Worm (Caenorhabditis elegans) whole organism, midembryonic: ENCODE measurements around the gene C10C5.7.

ENCODE experiments used
- T22C8.4 ChIP-seq: fragments of 200-800 bp; sonication (Bioruptor generic); IDR thresholded peaks from 2 replicates; pipeline ENCODE4 v1.3.6; 2022; ENCODE audit warnings: missing genetic modification characterization, missing compliant biosample characterization
- cog-1 ChIP-seq: sonication (generic microtip); optimal IDR thresholded peaks from 2 replicates; lab custom pipeline; 2016; ENCODE audit warnings: missing genetic modification characterization, missing compliant biosample characterization
- flt-1 ChIP-seq: fragments of 200-800 bp; sonication (Bioruptor generic); IDR thresholded peaks from 2 replicates; pipeline ENCODE4 v1.3.6; 2022; ENCODE audit warnings: missing genetic modification characterization, missing compliant biosample characterization
- klf-2 ChIP-seq: fragments of 200-800 bp; sonication (Bioruptor generic); conservative IDR thresholded peaks from 2 replicates; pipeline ENCODE4 v1.3.6; 2022; ENCODE audit warnings: missing genetic modification reagents, missing genetic modification characterization, missing compliant biosample characterization
- med-1 ChIP-seq: sonication (generic microtip); optimal IDR thresholded peaks from 2 replicates; lab custom pipeline; 2017; ENCODE audit warnings: missing genetic modification characterization, mild to moderate bottlenecking, missing compliant biosample characterization, antibody characterized with exemption, missing genetic modification reagents; ENCODE audit not compliant: insufficient read depth
- ref-1 ChIP-seq: fragments of 200-800 bp; sonication (Bioruptor generic); conservative IDR thresholded peaks from 2 replicates; pipeline ENCODE4 v1.3.6; 2022; ENCODE audit warnings: missing genetic modification reagents, missing genetic modification characterization, missing compliant biosample characterization
- tab-1 ChIP-seq: fragments of 200-800 bp; sonication (Bioruptor generic); IDR thresholded peaks from 2 replicates; pipeline ENCODE4 v1.3.6; 2022; ENCODE audit warnings: missing genetic modification characterization, missing compliant biosample characterization
- ztf-23 ChIP-seq: fragments of 200-800 bp; sonication (Bioruptor generic); IDR thresholded peaks from 2 replicates; pipeline ENCODE4 v1.3.6; 2022; ENCODE audit warnings: missing genetic modification reagents, missing genetic modification characterization, missing compliant biosample characterization
- ztf-29 ChIP-seq: fragments of 200-800 bp; sonication (Bioruptor generic); IDR thresholded peaks from 2 replicates; pipeline ENCODE4 v1.3.6; 2022; ENCODE audit warnings: missing genetic modification reagents, missing genetic modification characterization, missing compliant biosample characterization

Gene C10C5.7

DNA sequence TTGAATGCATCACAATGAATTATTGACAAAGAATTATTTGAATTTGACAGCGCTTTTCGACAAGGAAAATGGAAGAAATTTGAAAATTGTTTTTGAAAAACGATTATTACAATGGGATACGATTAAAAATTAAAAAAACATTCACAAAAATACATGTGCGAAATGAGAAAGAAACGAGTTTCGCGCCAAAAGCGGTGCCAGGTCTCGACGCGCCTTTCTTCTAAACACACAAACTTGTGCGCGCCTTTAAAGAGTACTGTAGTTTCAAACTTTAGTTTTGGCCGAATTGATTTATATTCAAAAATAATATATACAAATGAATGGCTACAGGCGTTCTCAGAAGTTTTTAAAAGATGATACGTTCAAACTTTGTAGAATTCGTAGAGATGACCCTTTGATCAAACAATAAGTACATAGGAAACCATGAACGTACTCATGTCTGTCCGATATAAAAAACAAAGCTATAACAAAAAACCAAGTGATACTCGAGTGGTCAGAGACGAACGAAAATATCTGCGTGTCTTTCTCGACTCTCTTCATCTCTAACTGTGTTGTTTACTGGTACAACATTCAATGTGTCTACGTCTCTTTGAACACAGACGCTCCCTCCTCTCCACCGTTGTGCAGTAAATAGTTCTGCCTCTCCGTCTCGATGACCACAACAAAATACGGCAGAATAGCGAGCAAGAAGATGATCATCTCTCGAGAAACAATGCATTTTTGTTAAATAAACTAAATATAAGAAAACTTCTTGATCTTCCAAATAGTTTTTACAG lies 16.9 kb upstream of the C10C5.7 start:
- TF ChIP-seq flt-1 (GFP tag; lab: Robert Waterston, UW) (no peak), tab-1 (GFP tag; lab: Robert Waterston, UW) (no peak), med-1 (GFP tag; lab: Kevin White, UChicago) (no peak), ztf-29 (GFP tag; lab: Robert Waterston, UW) (no peak), ref-1 (GFP tag; lab: Robert Waterston, UW) (no peak), cog-1 (tag; lab: Kevin White, UChicago) (no peak), T22C8.4 (GFP tag; lab: Robert Waterston, UW) (no peak), klf-2 (GFP tag; lab: Robert Waterston, UW) (no peak), ztf-23 (GFP tag; lab: Robert Waterston, UW) (no peak)

- TF ChIP-seq ztf-23 (GFP tag; lab: Robert Waterston, UW) (no peak), med-1 (GFP tag; lab: Kevin White, UChicago) (no peak), ztf-29 (GFP tag; lab: Robert Waterston, UW) (no peak), flt-1 (GFP tag; lab: Robert Waterston, UW) (no peak), klf-2 (GFP tag; lab: Robert Waterston, UW) (no peak), ref-1 (GFP tag; lab: Robert Waterston, UW) (no peak), cog-1 (tag; lab: Kevin White, UChicago) (no peak), T22C8.4 (GFP tag; lab: Robert Waterston, UW) (no peak), tab-1 (GFP tag; lab: Robert Waterston, UW) (no peak)
Measured at ce11 chrIV:9371126-9371525, 13.8 kb upstream of the C10C5.7 start, which contains the start of gene fbxc-58. fbxc-58 (plus strand) TSS chrIV:9371508.

DNA sequence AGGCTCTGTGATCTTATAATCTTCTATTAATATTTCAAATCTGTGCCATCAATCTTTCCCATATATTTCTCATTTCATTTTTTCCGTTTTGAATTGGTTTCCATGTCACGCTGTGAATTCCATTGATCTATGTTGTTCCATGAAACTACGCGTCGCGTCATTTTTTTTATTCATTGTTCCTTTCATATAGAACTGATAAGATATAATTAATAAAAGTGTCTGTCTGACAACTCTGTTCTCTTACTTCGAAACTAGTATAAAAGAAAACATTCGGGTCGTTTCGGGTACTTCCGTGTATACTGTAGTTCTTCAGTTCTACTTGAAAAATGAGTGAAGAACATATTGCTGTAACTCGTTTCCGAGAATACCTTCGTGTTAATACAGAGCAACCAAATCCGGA lies 10.4 kb upstream of the C10C5.7 start, which contains the start of gene C10C5.3:
Gene C10C5.3, plus strand, starts transcription at position 301 of the 400 bp plus-strand sequence.
- TF ChIP-seq tab-1 (GFP tag; lab: Robert Waterston, UW), result no peak
- no peak for TF ChIP-seq ref-1 (GFP tag; lab: Robert Waterston, UW)
- no peak for TF ChIP-seq ztf-29 (GFP tag; lab: Robert Waterston, UW)
- TF ChIP-seq med-1 (GFP tag; lab: Kevin White, UChicago), result no peak
- TF ChIP-seq T22C8.4 (GFP tag; lab: Robert Waterston, UW), result no peak

- no peak for TF ChIP-seq flt-1 (GFP tag; lab: Robert Waterston, UW)
- no peak for TF ChIP-seq ztf-23 (GFP tag; lab: Robert Waterston, UW)
- no peak for TF ChIP-seq ztf-29 (GFP tag; lab: Robert Waterston, UW)
- no peak for TF ChIP-seq ref-1 (GFP tag; lab: Robert Waterston, UW)
- TF ChIP-seq med-1 (GFP tag; lab: Kevin White, UChicago), result no peak
- no peak for TF ChIP-seq T22C8.4 (GFP tag; lab: Robert Waterston, UW)
- TF ChIP-seq tab-1 (GFP tag; lab: Robert Waterston, UW), result no peak
- no peak for TF ChIP-seq cog-1 (tag; lab: Kevin White, UChicago)
- no peak for TF ChIP-seq klf-2 (GFP tag; lab: Robert Waterston, UW)
Measured at ce11 chrIV:9376550-9376949, 8.4 kb upstream of the C10C5.7 start.

- no peak for TF ChIP-seq klf-2 (GFP tag; lab: Robert Waterston, UW)
- no peak for TF ChIP-seq ztf-23 (GFP tag; lab: Robert Waterston, UW)
- no peak for TF ChIP-seq T22C8.4 (GFP tag; lab: Robert Waterston, UW)
- TF ChIP-seq flt-1 (GFP tag; lab: Robert Waterston, UW), result no peak
- no peak for TF ChIP-seq ref-1 (GFP tag; lab: Robert Waterston, UW)
- no peak for TF ChIP-seq cog-1 (tag; lab: Kevin White, UChicago)
- TF ChIP-seq med-1 (GFP tag; lab: Kevin White, UChicago), result no peak
- no peak for TF ChIP-seq ztf-29 (GFP tag; lab: Robert Waterston, UW)
Measured at ce11 chrIV:9378272-9378671, 6.7 kb upstream of the C10C5.7 start, which contains the start of gene C10C5.4. C10C5.4 (plus strand) TSS chrIV:9378552.

ce11 chrIV:9381136-9381535 lies 3.8 kb upstream of the C10C5.7 start, which contains the start of gene C10C5.5:
C10C5.5 (plus strand) TSS chrIV:9381436.
- TF ChIP-seq klf-2 (GFP tag; lab: Robert Waterston, UW) (no peak), med-1 (GFP tag; lab: Kevin White, UChicago) (no peak), flt-1 (GFP tag; lab: Robert Waterston, UW) (no peak), ref-1 (GFP tag; lab: Robert Waterston, UW) (no peak), T22C8.4 (GFP tag; lab: Robert Waterston, UW) (no peak), cog-1 (tag; lab: Kevin White, UChicago) (no peak), ztf-23 (GFP tag; lab: Robert Waterston, UW) (no peak)

DNA sequence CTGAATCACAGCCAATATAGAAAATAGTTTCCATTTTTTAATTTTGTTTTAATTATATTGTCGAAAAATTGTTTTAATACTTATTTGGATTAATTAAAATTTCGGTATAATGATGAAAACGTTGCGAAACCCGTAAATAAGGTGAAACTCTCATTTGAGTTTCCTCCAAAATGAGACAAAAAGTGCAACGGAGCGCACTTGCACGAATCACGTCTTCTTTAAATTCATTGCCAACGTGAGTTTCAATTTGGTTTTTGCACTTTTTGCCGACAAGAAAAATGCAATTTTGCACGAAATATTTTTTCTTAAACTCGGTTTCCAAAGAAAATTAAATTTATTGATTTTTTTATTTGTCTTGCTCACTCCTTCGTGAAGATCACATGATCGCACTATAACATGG lies 1.1 kb downstream of the C10C5.7 start, which contains the start of gene daf-15:
Gene daf-15, plus strand, starts transcription at position 171 of the 400 bp plus-strand sequence.
- no peak for TF ChIP-seq med-1 (GFP tag; lab: Kevin White, UChicago)
- TF ChIP-seq ztf-23 (GFP tag; lab: Robert Waterston, UW), result no peak
- no peak for TF ChIP-seq flt-1 (GFP tag; lab: Robert Waterston, UW)
- no peak for TF ChIP-seq ztf-29 (GFP tag; lab: Robert Waterston, UW)
- no peak for TF ChIP-seq ref-1 (GFP tag; lab: Robert Waterston, UW)
- TF ChIP-seq klf-2 (GFP tag; lab: Robert Waterston, UW), result no peak

DNA sequence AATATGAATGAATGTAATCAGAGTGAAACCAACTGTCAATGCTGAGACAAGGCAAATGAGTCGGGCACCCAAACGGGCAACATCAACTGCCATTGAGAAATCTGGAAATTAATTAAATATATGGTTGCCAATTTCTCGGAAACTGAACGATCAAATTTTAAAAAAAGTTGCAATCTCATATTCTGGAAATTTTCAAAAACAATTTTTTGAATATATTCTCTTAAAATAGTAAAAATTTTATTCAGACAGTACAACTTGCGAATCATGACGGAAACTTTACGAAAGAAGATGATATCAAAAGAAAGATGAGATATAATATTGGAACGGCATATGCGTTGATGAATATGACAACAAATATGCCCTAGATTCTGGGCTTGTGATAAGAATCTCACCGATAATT lies 11.2 kb downstream of the C10C5.7 start, which contains the start of gene col-121:
Gene col-121, minus strand, starts transcription at position 101 of the 400 bp plus-strand sequence.
- TF ChIP-seq T22C8.4 (GFP tag; lab: Robert Waterston, UW) (no peak), ztf-29 (GFP tag; lab: Robert Waterston, UW) (no peak), klf-2 (GFP tag; lab: Robert Waterston, UW) (no peak), med-1 (GFP tag; lab: Kevin White, UChicago) (no peak), tab-1 (GFP tag; lab: Robert Waterston, UW) (no peak), flt-1 (GFP tag; lab: Robert Waterston, UW) (no peak), ztf-23 (GFP tag; lab: Robert Waterston, UW) (no peak), cog-1 (tag; lab: Kevin White, UChicago) (no peak), ref-1 (GFP tag; lab: Robert Waterston, UW) (no peak)
